Worm (Caenorhabditis elegans) whole organism, L2 larva: ENCODE measurements around the gene kap-1.

Experiments
- Y55F3AM.14 ChIP-seq: fragments of 200-800 bp; sonication (Bioruptor generic); optimal IDR thresholded peaks from 2 replicates; lab custom pipeline; 2018; ENCODE audit warnings: mild to moderate bottlenecking, missing genetic modification characterization, missing compliant biosample characterization
- alr-1 ChIP-seq: fragments of 150-350 bp; optimal IDR thresholded peaks from 2 replicates; lab custom pipeline; 2014; ENCODE audit warnings: missing biosample characterization, missing genetic modification characterization
- aly-2 ChIP-seq: fragments of 150-350 bp; optimal IDR thresholded peaks from 2 replicates; lab custom pipeline; 2014; ENCODE audit warnings: missing biosample characterization, missing genetic modification characterization
- ceh-82 ChIP-seq: fragments of 150-350 bp; optimal IDR thresholded peaks from 2 replicates; lab custom pipeline; 2014; ENCODE audit warnings: missing biosample characterization, missing genetic modification characterization
- egl-27 ChIP-seq: sonication (generic microtip); optimal IDR thresholded peaks from 3 replicates; lab custom pipeline; 2017; ENCODE audit warnings: missing biosample characterization, missing genetic modification reagents, missing genetic modification characterization
- gmeb-1 ChIP-seq: fragments of 150-350 bp; optimal IDR thresholded peaks from 2 replicates; lab custom pipeline; 2014; ENCODE audit warnings: missing biosample characterization, missing genetic modification characterization
- mdl-1 ChIP-seq, 2 experiments: fragments of 150-350 bp in 1 of 2; sonication (generic microtip) in 1 of 2; optimal IDR thresholded peaks; 2 replicates each; lab custom pipeline; 2017; ENCODE audit warnings: missing biosample characterization in 2 of 2, missing genetic modification characterization in 2 of 2
- nhr-11 ChIP-seq: fragments of 150-350 bp; optimal IDR thresholded peaks from 2 replicates; lab custom pipeline; 2014; ENCODE audit warnings: missing biosample characterization, missing genetic modification characterization
- nhr-12 ChIP-seq: fragments of 150-350 bp; optimal IDR thresholded peaks from 2 replicates; lab custom pipeline; 2014; ENCODE audit warnings: missing biosample characterization, missing genetic modification characterization
- skn-1 ChIP-seq: sonication (generic microtip); optimal IDR thresholded peaks from 2 replicates; lab custom pipeline; 2017; ENCODE audit warnings: missing biosample characterization, missing genetic modification characterization
- snpc-4 ChIP-seq: fragments of 150-350 bp; optimal IDR thresholded peaks from 2 replicates; lab custom pipeline; 2014; ENCODE audit warnings: missing biosample characterization, missing genetic modification characterization

DNA sequence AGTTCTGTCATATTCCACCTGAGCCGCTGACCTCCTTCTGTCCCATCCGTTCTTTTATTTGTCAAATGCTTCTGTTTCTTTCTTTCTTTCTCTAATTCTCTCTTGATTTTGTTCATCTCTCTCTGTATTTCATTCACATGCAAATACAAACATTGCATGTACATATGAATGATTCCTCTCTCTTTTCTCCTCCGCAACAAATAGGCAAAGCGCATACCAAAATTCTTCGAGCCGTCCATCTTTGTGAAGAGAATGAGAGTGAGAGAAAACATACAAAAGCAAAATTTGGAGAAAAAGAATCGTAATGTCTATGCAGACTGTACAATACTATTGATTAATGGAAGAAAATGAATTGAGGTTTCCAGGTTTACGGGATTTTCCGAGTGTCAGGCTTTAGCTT is 21.3 kb upstream of the kap-1 start:
- TF ChIP-seq Y55F3AM.14 (GFP tag; lab: Kevin White, UChicago) (no peak), snpc-4 (no peak), nhr-12 (tag; lab: Kevin White, UChicago) (no peak), nhr-11 (tag; lab: Kevin White, UChicago) (no peak), mdl-1 (tag; optimal IDR thresholded peaks at IDR 0.05; lab: Kevin White, UChicago) (no peak), alr-1 (tag; lab: Kevin White, UChicago) (no peak), ceh-82 (tag; lab: Kevin White, UChicago) (no peak), skn-1 (tag; lab: Kevin White, UChicago) (no peak), egl-27 (no peak), gmeb-1 (tag; lab: Kevin White, UChicago) (no peak), aly-2 (tag; lab: Kevin White, UChicago) (no peak)
